Worm (Caenorhabditis elegans): ENCODE measurements around the gene fbxb-35.

DNA sequence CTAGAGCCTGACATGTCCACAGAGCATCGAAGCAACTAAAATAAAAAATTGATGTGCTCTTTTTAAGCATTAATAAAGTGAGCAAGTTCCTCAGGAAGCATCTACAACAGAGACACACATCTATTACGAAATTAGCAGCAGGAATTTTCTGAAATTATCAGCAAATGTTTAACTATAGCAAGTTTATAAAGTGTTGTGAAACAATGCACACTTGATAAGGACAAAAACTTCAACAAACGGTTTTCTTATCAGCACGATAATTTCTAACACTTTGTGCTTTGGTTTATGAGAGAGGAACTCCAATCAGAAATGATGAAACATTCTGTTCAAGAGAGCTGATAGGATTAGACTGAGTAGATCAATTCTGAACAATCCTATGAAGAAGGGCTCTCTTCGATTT is 39.1 kb downstream of the fbxb-35 start, which contains the start of gene trpl-5:
- TF ChIP-seq unc-130 (GFP tag; optimal IDR thresholded peaks at IDR 0.05), result no peak
- TF ChIP-seq unc-62 (GFP tag; optimal IDR thresholded peaks at IDR 0.05), result no peak
- no peak for TF ChIP-seq dpl-1 (GFP tag; optimal IDR thresholded peaks at IDR 0.05)
- TF ChIP-seq C17E4.6 (GFP tag; IDR thresholded peaks at IDR 0.05), result no peak
